Fruit fly (Drosophila melanogaster): ENCODE results near the gene CG34165.

DNA sequence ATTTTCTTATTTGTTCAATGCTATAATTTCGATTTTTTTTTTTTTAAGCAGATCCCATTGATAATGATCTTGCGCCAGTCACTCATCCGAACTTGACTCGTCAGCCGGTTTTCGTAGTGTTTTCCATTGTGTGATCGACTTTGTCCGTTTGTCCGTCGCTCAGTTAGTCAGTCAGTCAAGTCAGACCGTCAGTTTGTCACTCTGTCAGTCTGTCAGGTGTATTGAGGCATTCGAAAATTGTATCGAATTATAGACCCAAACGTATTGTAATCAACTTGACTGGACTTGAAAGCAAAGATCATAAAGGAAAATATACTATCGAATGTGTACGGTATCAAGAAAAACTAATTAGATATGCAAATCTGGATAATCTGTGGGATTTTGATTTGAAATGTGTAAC lies 44.6 kb upstream of the CG34165 start:
- TF ChIP-seq Hey (tag; optimal IDR thresholded peaks at IDR 0.05) (no peak), CG12219 (GFP tag; optimal IDR thresholded peaks at IDR 0.05) (no peak), Dp (GFP tag; optimal IDR thresholded peaks at IDR 0.05) (no peak), CG17802 (tag; optimal IDR thresholded peaks at IDR 0.05) (no peak), Nf-YC (tag; optimal IDR thresholded peaks at IDR 0.05) (no peak), CG2875 (GFP tag; optimal IDR thresholded peaks at IDR 0.05) (no peak), HmgD (GFP tag; optimal IDR thresholded peaks at IDR 0.05) (no peak), p53 (GFP tag; optimal IDR thresholded peaks at IDR 0.05) (no peak), pita (GFP tag; optimal IDR thresholded peaks at IDR 0.05) (no peak), Fer1 (GFP tag; optimal IDR thresholded peaks at IDR 0.05) (no peak)

Measured in whole organism, embryonic.